Fruit fly (Drosophila melanogaster): ENCODE measurements around the gene Grl36b.

dm6 chr2L:18081328-18081727 is 44.2 kb downstream of the Grl36b start, which contains the start of gene ninaD:
- TF ChIP-seq Jra (GFP tag; optimal IDR thresholded peaks at IDR 0.05): no peak
- TF ChIP-seq Myc (optimal IDR thresholded peaks at IDR 0.05): no peak
- TF ChIP-seq pan (optimal IDR thresholded peaks at IDR 0.05): no peak
- TF ChIP-seq woc (GFP tag; optimal IDR thresholded peaks at IDR 0.05): no peak
- TF ChIP-seq usp (GFP tag; optimal IDR thresholded peaks at IDR 0.05): no peak
- no peak for TF ChIP-seq brk (GFP tag; optimal IDR thresholded peaks at IDR 0.05)
- TF ChIP-seq h (GFP tag; optimal IDR thresholded peaks at IDR 0.05): no peak
- no peak for TF ChIP-seq Hr78 (GFP tag; optimal IDR thresholded peaks at IDR 0.05)
- no peak for TF ChIP-seq dmrt93B (GFP tag; optimal IDR thresholded peaks at IDR 0.05)
- no peak for TF ChIP-seq Abd-B (GFP tag; optimal IDR thresholded peaks at IDR 0.05)
- TF ChIP-seq Rel (GFP tag; optimal IDR thresholded peaks at IDR 0.05): no peak
- TF ChIP-seq Rel (tag; optimal IDR thresholded peaks at IDR 0.05): no peak
